Worm (Caenorhabditis elegans): Measurements from ENCODE around the gene smz-1.

The smz-1 gene

DNA sequence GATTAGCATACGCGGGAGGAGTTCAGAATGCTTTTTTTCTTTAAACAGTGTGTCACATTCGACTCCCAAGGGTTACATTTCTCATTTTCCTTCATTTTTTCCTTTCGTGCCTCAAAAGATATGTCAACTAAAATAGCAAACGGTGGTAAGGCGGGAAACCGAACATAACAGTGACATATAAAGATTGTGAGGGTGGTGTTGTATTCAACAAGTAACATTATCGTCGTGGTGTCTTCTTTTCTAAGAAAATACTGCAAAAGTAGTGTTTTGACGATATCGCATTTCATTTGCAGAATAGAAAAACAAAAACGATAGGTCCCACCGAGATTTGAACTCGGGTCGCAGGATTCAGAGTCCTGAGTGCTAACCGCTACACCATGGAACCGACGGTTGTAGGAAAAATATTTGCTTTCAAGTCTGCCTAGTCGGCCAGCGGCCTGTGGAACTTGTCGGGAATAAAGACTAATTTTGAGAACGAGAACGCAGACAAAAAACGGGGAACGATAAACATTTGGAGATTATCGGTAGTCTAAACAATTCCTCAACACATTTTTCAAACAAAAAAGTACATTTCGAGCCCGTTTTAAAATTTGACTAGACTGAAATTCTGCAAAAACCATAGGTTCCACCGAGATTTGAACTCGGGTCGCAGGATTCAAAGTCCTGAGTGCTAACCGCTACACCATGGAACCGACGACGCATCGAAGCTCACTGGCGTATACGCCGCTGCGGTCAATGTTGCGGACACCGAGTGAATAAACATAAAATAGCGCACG, 38.0 kb upstream of the smz-1 start (continued):
- peak; percentile 51 for TF ChIP-seq ztf-18 (tag; optimal IDR thresholded peaks at IDR 0.05)
- peak; percentile 41 for TF ChIP-seq lsl-1 (GFP tag; optimal IDR thresholded peaks at IDR 0.05)
- TF ChIP-seq dox-1 (GFP tag; IDR thresholded peaks at IDR 0.05): peak; percentile 50
- TF ChIP-seq ceh-27 (GFP tag; optimal IDR thresholded peaks at IDR 0.05): no peak
- peak; percentile 10 for TF ChIP-seq nhr-80 (tag; optimal IDR thresholded peaks at IDR 0.05)
- TF ChIP-seq mel-28 (tag; optimal IDR thresholded peaks at IDR 0.05; ENCODE audit: borderline replicate concordance): no peak
- TF ChIP-seq cebp-1 (GFP tag; IDR thresholded peaks at IDR 0.05): no peak
- peak; percentile 44 for TF ChIP-seq cebp-1 (tag; optimal IDR thresholded peaks at IDR 0.05)
- peak; percentile 86 for TF ChIP-seq snpc-1.1 (tag; optimal IDR thresholded peaks at IDR 0.05; ENCODE audit: insufficient read depth)
- peak; percentile 41; the same call in 1 of the 2 replicates for TF ChIP-seq nfyb-1 (GFP tag; IDR thresholded peaks at IDR 0.05)
- peak; percentile 33 for TF ChIP-seq zim-3 (tag; optimal IDR thresholded peaks at IDR 0.05)
- TF ChIP-seq lag-1 (GFP tag; IDR thresholded peaks at IDR 0.05): no peak
- TF ChIP-seq him-1 (tag; optimal IDR thresholded peaks at IDR 0.05): peak; percentile 71

DNA sequence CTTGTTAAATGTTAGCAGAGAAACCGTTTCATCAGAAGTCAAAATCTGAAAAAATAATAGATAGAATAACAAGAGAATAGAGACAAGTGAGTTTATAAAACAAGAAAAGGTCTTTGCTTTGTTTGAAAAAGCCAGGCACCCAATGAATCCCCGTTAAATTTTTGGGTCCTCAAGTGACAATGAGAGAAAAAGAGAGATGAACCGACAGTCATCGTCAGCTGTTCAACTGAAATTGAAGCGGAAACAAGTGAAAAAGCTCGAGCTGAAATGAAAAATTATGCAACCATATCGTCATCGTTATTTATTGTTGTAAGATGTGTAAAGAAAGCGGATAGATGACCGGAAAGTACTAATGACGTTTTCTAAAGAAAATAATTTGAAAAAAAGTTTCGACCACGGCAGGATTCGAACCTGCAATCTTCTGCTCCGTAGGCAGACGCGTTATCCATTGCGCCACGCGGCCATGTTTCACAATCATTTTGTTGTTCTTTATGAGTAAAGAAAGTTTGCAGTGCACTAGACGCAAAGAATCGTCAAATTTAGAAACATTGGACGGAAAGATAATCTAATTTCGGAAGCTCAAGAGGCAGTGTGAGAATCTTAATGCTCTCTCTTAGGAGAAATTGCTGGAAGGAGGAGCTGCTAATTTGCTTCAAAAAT, 37.2 kb upstream of the smz-1 start, which contains the start of gene F08G5.3:
Gene F08G5.3 (minus strand): TSS at position 51 of the 660 bp plus-strand sequence.
- TF ChIP-seq snpc-1.1 (tag; optimal IDR thresholded peaks at IDR 0.05; ENCODE audit: insufficient read depth): peak; percentile 78
- TF ChIP-seq efl-1 (GFP tag; optimal IDR thresholded peaks at IDR 0.05): no peak
- TF ChIP-seq zim-3 (tag; optimal IDR thresholded peaks at IDR 0.05): peak; percentile 73
- TF ChIP-seq F49E8.2 (tag; optimal IDR thresholded peaks at IDR 0.05; ENCODE audit: insufficient read depth): peak; percentile 36
- peak; percentile 58 for TF ChIP-seq lin-40 (tag; optimal IDR thresholded peaks at IDR 0.05)
- peak; percentile 83 for TF ChIP-seq T07F8.4 (tag; optimal IDR thresholded peaks at IDR 0.05)
- TF ChIP-seq tbx-9 (tag; optimal IDR thresholded peaks at IDR 0.05; ENCODE audit: borderline replicate concordance): no peak
- no peak for TF ChIP-seq unc-62 (GFP tag; optimal IDR thresholded peaks at IDR 0.05)
- TF ChIP-seq rec-8 (tag; optimal IDR thresholded peaks at IDR 0.05): peak; percentile 49 to 90
- peak; percentile 47 for TF ChIP-seq fkh-3 (tag; optimal IDR thresholded peaks at IDR 0.05)
- TF ChIP-seq ama-1 (optimal IDR thresholded peaks at IDR 0.05): no peak
- TF ChIP-seq ama-1 (GFP tag; optimal IDR thresholded peaks at IDR 0.05): peak; percentile 70 to 73
- peak; percentile 52; the same call in 1 of the 2 replicates for TF ChIP-seq F33H1.4 (GFP tag; IDR thresholded peaks at IDR 0.05)
- peak; percentile 48 for TF ChIP-seq tlf-1 (GFP tag; optimal IDR thresholded peaks at IDR 0.05)
- no peak for TF ChIP-seq F57C9.4 (tag; optimal IDR thresholded peaks at IDR 0.05)
- peak; percentile 63 for TF ChIP-seq ZK185.1 (tag; optimal IDR thresholded peaks at IDR 0.05; ENCODE audit: poor library complexity, severe bottlenecking)
- TF ChIP-seq ztf-18 (tag; optimal IDR thresholded peaks at IDR 0.05): peak; percentile 66
- TF ChIP-seq egrh-3 (GFP tag; IDR thresholded peaks at IDR 0.05): peak; percentile 49
- TF ChIP-seq B0336.3 (GFP tag; IDR thresholded peaks at IDR 0.05): no peak
- peak; percentile 27 for TF ChIP-seq ceh-79 (tag; optimal IDR thresholded peaks at IDR 0.05)
- no peak for TF ChIP-seq atf-7 (tag; optimal IDR thresholded peaks at IDR 0.05)
- peak; percentile 94 for TF ChIP-seq tbp1 (GFP tag; optimal IDR thresholded peaks at IDR 0.05)
- peak; percentile 90; the same call in 1 of the 2 replicates for TF ChIP-seq cebp-2 (GFP tag; IDR thresholded peaks at IDR 0.05)
- TF ChIP-seq athp-1 (tag; optimal IDR thresholded peaks at IDR 0.05): peak; percentile 58
- no peak for TF ChIP-seq hmg-20 (GFP tag; IDR thresholded peaks at IDR 0.05)
- no peak for TF ChIP-seq dpff-1 (tag; optimal IDR thresholded peaks at IDR 0.05)
- peak; percentile 56 for TF ChIP-seq mcd-1 (GFP tag; IDR thresholded peaks at IDR 0.05)
- TF ChIP-seq lin-26 (GFP tag; IDR thresholded peaks at IDR 0.05): peak; percentile 91
- no peak for TF ChIP-seq Y53G8AR.9 (GFP tag; conservative IDR thresholded peaks at IDR 0.05)
- 0 out of 2 replicates have a peak, but pooled peaks have one; percentile 43 for TF ChIP-seq Y53F4B.3 (GFP tag; IDR thresholded peaks at IDR 0.05)
- TF ChIP-seq F55B11.4 (tag; optimal IDR thresholded peaks at IDR 0.05; ENCODE audit: borderline replicate concordance, insufficient read depth): no peak
- no peak for TF ChIP-seq ceh-91 (GFP tag; IDR thresholded peaks at IDR 0.05)
- peak; percentile 42; the same call in 1 of the 2 replicates for TF ChIP-seq attf-3 (GFP tag; conservative IDR thresholded peaks at IDR 0.05)
- TF ChIP-seq K12H6.12 (tag; optimal IDR thresholded peaks at IDR 0.05): peak; percentile 21
- no peak for TF ChIP-seq lag-1 (GFP tag; IDR thresholded peaks at IDR 0.05)

All from whole organism, young adult.